Worm (Caenorhabditis elegans) whole organism, L4/young adult: Measurements from ENCODE around the gene dyf-11.

ENCODE experiments used
- W03F9.2 ChIP-seq: fragments of 150-350 bp; optimal IDR thresholded peaks from 2 replicates; lab custom pipeline; 2014; ENCODE audit warnings: missing biosample characterization, missing genetic modification characterization
- him-1 ChIP-seq: sonication (generic microtip); optimal IDR thresholded peaks from 2 replicates; lab custom pipeline; 2016; ENCODE audit warnings: missing genotype, missing genetic modification reagents, missing genetic modification characterization, missing compliant biosample characterization

DNA sequence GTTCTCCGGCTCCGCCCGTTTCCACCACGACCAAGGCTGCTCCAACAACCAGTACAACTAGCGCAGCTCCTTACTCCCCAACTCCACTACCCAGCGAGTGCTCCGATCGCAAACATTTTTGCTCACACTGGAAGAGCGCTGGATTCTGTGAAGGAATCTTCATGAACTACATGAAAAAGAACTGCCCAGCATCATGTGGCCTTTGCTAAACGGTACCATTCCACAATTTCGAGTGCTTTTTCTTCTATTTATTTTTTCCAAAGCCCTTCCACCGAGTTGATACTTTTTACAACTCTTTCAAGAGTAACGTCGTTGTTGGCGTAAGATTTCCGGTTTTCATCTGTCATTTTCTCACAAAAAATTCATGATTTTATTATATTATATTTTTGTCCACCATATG lies 16.5 kb downstream of the dyf-11 start:
- TF ChIP-seq him-1 (tag; lab: Kevin White, UChicago) (no peak), W03F9.2 (tag; lab: Kevin White, UChicago) (no peak)
